Worm (Caenorhabditis elegans) whole organism, L1 larva: ENCODE measurements around the gene mnr-1.

Experiments used
- dsc-1 ChIP-seq: sonication (generic microtip); optimal IDR thresholded peaks from 2 replicates; lab custom pipeline; 2016; ENCODE audit warnings: mild to moderate bottlenecking, missing genetic modification characterization, missing compliant biosample characterization
- elt-3 ChIP-seq, 6 experiments: fragments of 150-350 bp in 1 of 6; sonication (generic microtip); optimal IDR thresholded peaks; 2 replicates each; lab custom pipeline; 2017 to 2018; ENCODE audit warnings: missing biosample characterization in 6 of 6, missing genetic modification characterization in 6 of 6, inconsistent platforms in 1 of 6
- jun-1 ChIP-seq: fragments of 150-350 bp; optimal IDR thresholded peaks from 2 replicates; lab custom pipeline; 2014; ENCODE audit warnings: missing biosample characterization, missing genetic modification reagents, missing genetic modification characterization
- mab-9 ChIP-seq: fragments of 200-800 bp; sonication (Bioruptor generic); IDR thresholded peaks from 2 replicates; pipeline ENCODE4 v1.3.6; 2022; ENCODE audit warnings: missing genetic modification reagents, missing genetic modification characterization, missing compliant biosample characterization
- nhr-20 ChIP-seq: sonication (generic microtip); optimal IDR thresholded peaks from 2 replicates; lab custom pipeline; 2016; ENCODE audit warnings: mild to moderate bottlenecking, missing genetic modification characterization, missing compliant biosample characterization

DNA sequence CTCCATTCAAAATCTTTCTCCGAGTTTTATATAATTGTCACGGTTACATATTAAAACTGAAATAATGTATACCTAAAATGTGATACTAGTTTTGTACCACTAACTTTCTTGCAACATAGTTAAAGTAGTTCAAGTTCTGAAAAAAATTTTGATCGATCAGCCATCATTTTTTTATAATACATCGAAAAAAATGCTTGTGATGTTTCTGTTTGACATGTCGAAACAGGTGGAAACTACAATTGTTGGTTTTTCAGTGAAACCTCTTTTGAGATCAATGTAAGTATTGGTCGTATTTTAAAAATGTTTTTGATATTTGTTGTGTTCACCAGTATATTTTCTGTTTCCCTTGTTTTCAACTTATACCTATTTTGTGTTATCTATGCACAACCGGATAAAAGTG is 15.2 kb upstream of the mnr-1 start, which contains the start of gene srxa-14:
- TF ChIP-seq jun-1 (tag; lab: Kevin White, UChicago) (no peak), mab-9 (GFP tag; lab: Robert Waterston, UW) (no peak), elt-3 (tag; optimal IDR thresholded peaks at IDR 0.05; lab: Kevin White, UChicago) (no peak), nhr-20 (tag; lab: Kevin White, UChicago) (no peak), dsc-1 (tag; lab: Kevin White, UChicago) (no peak)
